Fruit fly (Drosophila melanogaster): ENCODE results near the gene CG15059.

The CG15059 gene

dm6 chrX:18276485-18277321 lies 17.4 kb upstream of the CG15059 start, which contains the start of gene upd3 (continued):
- TF ChIP-seq Ets65A (GFP tag) (peak; percentile 82), bsh (GFP tag; optimal IDR thresholded peaks at IDR 0.05) (no peak), CG7786 (GFP tag; optimal IDR thresholded peaks at IDR 0.05) (no peak), sens (GFP tag) (peak; percentile 66), lilli (GFP tag; optimal IDR thresholded peaks at IDR 0.05) (no peak), CG2120 (GFP tag; optimal IDR thresholded peaks at IDR 0.05) (peak; percentile 31), zfh1 (GFP tag; IDR thresholded peaks at IDR 0.05) (no peak), bab2 (GFP tag; optimal IDR thresholded peaks at IDR 0.05) (peak; percentile 3), Nf-YC (tag; optimal IDR thresholded peaks at IDR 0.05) (peak; percentile 8), mld (GFP tag; IDR thresholded peaks at IDR 0.05; ENCODE audit: partially characterized antibody) (no peak), wdn (GFP tag; IDR thresholded peaks at IDR 0.05) (no peak), exex (tag; optimal IDR thresholded peaks at IDR 0.05) (peak; percentile 6), Aef1 (GFP tag; IDR thresholded peaks at IDR 0.05) (no peak), zen (tag; optimal IDR thresholded peaks at IDR 0.05) (no peak), CG31441 (GFP tag; IDR thresholded peaks at IDR 0.05) (0 out of 2 replicates have a peak, but pooled peaks have one; percentile 11), pita (GFP tag; optimal IDR thresholded peaks at IDR 0.05) (no peak), Hmx (GFP tag; optimal IDR thresholded peaks at IDR 0.05) (no peak), CG10366 (GFP tag; IDR thresholded peaks at IDR 0.05) (no peak), crc (GFP tag; optimal IDR thresholded peaks at IDR 0.05) (no peak), en (GFP tag; optimal IDR thresholded peaks at IDR 0.05) (no peak), pb (GFP tag; optimal IDR thresholded peaks at IDR 0.05) (no peak), z (GFP tag; IDR thresholded peaks at IDR 0.05) (peak; percentile 88), nom (GFP tag; optimal IDR thresholded peaks at IDR 0.05) (peak; percentile 31), slbo (GFP tag; IDR thresholded peaks at IDR 0.05) (no peak), CG12744 (GFP tag; optimal IDR thresholded peaks at IDR 0.05) (no peak)

dm6 chrX:18275902-18276301 lies 16.6 kb upstream of the CG15059 start:
- peak; percentile 71 for TF ChIP-seq sug (tag; optimal IDR thresholded peaks at IDR 0.05)
- TF ChIP-seq Trl (optimal IDR thresholded peaks at IDR 0.05): peak in 1 of 2 experiments; percentile 11
- no peak for TF ChIP-seq Trl (GFP tag; optimal IDR thresholded peaks at IDR 0.05)
- TF ChIP-seq Med (GFP tag): peak; percentile 29
- no peak for TF ChIP-seq CG30431 (GFP tag; optimal IDR thresholded peaks at IDR 0.05)
- peak; percentile 74 for TF ChIP-seq Deaf1 (tag; optimal IDR thresholded peaks at IDR 0.05)
- TF ChIP-seq pfk (GFP tag; optimal IDR thresholded peaks at IDR 0.05): peak; percentile 84
- TF ChIP-seq CG8388 (GFP tag; optimal IDR thresholded peaks at IDR 0.05): no peak
- peak; percentile 35 for TF ChIP-seq sd (tag; optimal IDR thresholded peaks at IDR 0.05)

dm6 chrX:18273180-18274016 lies 14.1 kb upstream of the CG15059 start:
- TF ChIP-seq CG15073 (GFP tag; optimal IDR thresholded peaks at IDR 0.05) (no peak), D19B (GFP tag; optimal IDR thresholded peaks at IDR 0.05) (no peak), CG10267 (tag; optimal IDR thresholded peaks at IDR 0.05) (no peak), bsh (GFP tag; optimal IDR thresholded peaks at IDR 0.05) (peak in 1 of 2 experiments; percentile 4), jing (GFP tag; optimal IDR thresholded peaks at IDR 0.05) (no peak), Hr39 (optimal IDR thresholded peaks at IDR 0.05) (peak; percentile 13), Gsc (GFP tag; IDR thresholded peaks at IDR 0.05) (no peak), sc (optimal IDR thresholded peaks at IDR 0.05) (no peak), sc (GFP tag; optimal IDR thresholded peaks at IDR 0.05) (no peak), CG6689 (GFP tag; IDR thresholded peaks at IDR 0.05) (no peak), Awh (GFP tag; IDR thresholded peaks at IDR 0.05) (no peak), nom (GFP tag; optimal IDR thresholded peaks at IDR 0.05) (peak; percentile 41), CG12942 (GFP tag; optimal IDR thresholded peaks at IDR 0.05) (no peak)

Measured in whole organism, embryonic.